Worm (Caenorhabditis elegans) whole organism, L1 larva: ENCODE data around the gene nhr-199.

Source experiments
- alr-1 ChIP-seq: fragments of 200-800 bp; sonication (Bioruptor generic); optimal IDR thresholded peaks from 2 replicates; lab custom pipeline; 2018; ENCODE audit warnings: borderline replicate concordance, mild to moderate bottlenecking, missing genetic modification characterization, missing compliant biosample characterization
- aly-2 ChIP-seq: fragments of 150-350 bp; optimal IDR thresholded peaks from 2 replicates; lab custom pipeline; 2014; ENCODE audit warnings: missing biosample characterization, missing genetic modification characterization
- ama-1 ChIP-seq: fragments of 150-350 bp; optimal IDR thresholded peaks from 2 replicates; lab custom pipeline; 2014
- blmp-1 ChIP-seq: fragments of 150-350 bp; optimal IDR thresholded peaks from 2 replicates; lab custom pipeline; 2014; ENCODE audit warnings: missing biosample characterization, missing genetic modification characterization
- ceh-63 ChIP-seq: fragments of 200-800 bp; sonication (Bioruptor generic); optimal IDR thresholded peaks from 2 replicates; lab custom pipeline; 2018; ENCODE audit warnings: mild to moderate bottlenecking, missing genetic modification characterization, missing compliant biosample characterization
- ceh-88 ChIP-seq: fragments of 200-800 bp; sonication (Bioruptor generic); IDR thresholded peaks from 2 replicates; pipeline ENCODE4 v1.3.6; 2022; ENCODE audit warnings: missing genetic modification characterization, missing compliant biosample characterization
- dpl-1 ChIP-seq, 3 experiments: fragments of 150-350 bp in 2 of 3; sonication (generic microtip) in 1 of 3; optimal IDR thresholded peaks; 2 replicates each; lab custom pipeline; 2014 to 2017; ENCODE audit warnings: missing biosample characterization in 3 of 3, missing genetic modification characterization in 3 of 3, missing genetic modification reagents in 3 of 3
- efl-1 ChIP-seq, 4 experiments: fragments of 150-350 bp; optimal IDR thresholded peaks in 3 of 4; peaks in 1 of 4; 1 replicate in 1 of 4; 2 replicates in 3 of 4; lab custom pipeline; 2014; ENCODE audit warnings: missing biosample characterization in 2 of 4, missing genetic modification characterization in 2 of 4, missing genetic modification reagents in 2 of 4
- efl-3 ChIP-seq: fragments of 200-800 bp; sonication (Bioruptor generic); optimal IDR thresholded peaks from 2 replicates; lab custom pipeline; 2018; ENCODE audit warnings: mild to moderate bottlenecking, missing genetic modification characterization, missing compliant biosample characterization
- egl-13 ChIP-seq: sonication (generic microtip); optimal IDR thresholded peaks from 2 replicates; lab custom pipeline; 2016; ENCODE audit warnings: missing genotype, missing genetic modification reagents, missing genetic modification characterization, missing compliant biosample characterization
- fkh-8 ChIP-seq: sonication (generic microtip); optimal IDR thresholded peaks from 2 replicates; lab custom pipeline; 2016; ENCODE audit warnings: mild to moderate bottlenecking, missing genetic modification characterization, missing compliant biosample characterization
- lin-14 ChIP-seq: fragments of 200-800 bp; sonication (Bioruptor generic); optimal IDR thresholded peaks from 2 replicates; lab custom pipeline; 2018; ENCODE audit warnings: mild to moderate bottlenecking, missing genetic modification characterization, moderate library complexity, missing compliant biosample characterization
- mab-9 ChIP-seq: fragments of 200-800 bp; sonication (Bioruptor generic); IDR thresholded peaks from 2 replicates; pipeline ENCODE4 v1.3.6; 2022; ENCODE audit warnings: missing genetic modification reagents, missing genetic modification characterization, missing compliant biosample characterization
- nhr-12 ChIP-seq: sonication (generic microtip); optimal IDR thresholded peaks from 2 replicates; lab custom pipeline; 2017; ENCODE audit warnings: missing biosample characterization, missing genetic modification characterization
- nhr-19 ChIP-seq: fragments of 200-800 bp; sonication (Bioruptor generic); conservative IDR thresholded peaks from 2 replicates; pipeline ENCODE4 v1.3.6; 2022; ENCODE audit warnings: missing genetic modification characterization, missing compliant biosample characterization
- nhr-77 ChIP-seq: fragments of 150-350 bp; optimal IDR thresholded peaks from 2 replicates; lab custom pipeline; 2014; ENCODE audit warnings: missing biosample characterization, missing genetic modification characterization
- nhr-85 ChIP-seq: sonication (generic microtip); peaks from one replicate; lab custom pipeline; 2016; ENCODE audit warnings: missing genetic modification characterization, inconsistent platforms, missing compliant biosample characterization
- nhr-90 ChIP-seq: sonication (generic microtip); optimal IDR thresholded peaks from 2 replicates; lab custom pipeline; 2016; ENCODE audit warnings: mild to moderate bottlenecking, missing genetic modification characterization, missing compliant biosample characterization; ENCODE audit not compliant: poor library complexity
- pag-3 ChIP-seq: sonication (generic microtip); optimal IDR thresholded peaks from 2 replicates; lab custom pipeline; 2017; ENCODE audit warnings: missing genetic modification characterization, mild to moderate bottlenecking, missing compliant biosample characterization, antibody characterized with exemption, borderline replicate concordance; ENCODE audit not compliant: insufficient read depth
- pax-3 ChIP-seq: fragments of 200-800 bp; sonication (Bioruptor generic); optimal IDR thresholded peaks from 2 replicates; lab custom pipeline; 2018; ENCODE audit warnings: mild to moderate bottlenecking, missing genetic modification characterization, moderate library complexity, missing compliant biosample characterization
- pqm-1 ChIP-seq: sonication (generic microtip); optimal IDR thresholded peaks from 3 replicates; lab custom pipeline; 2017; ENCODE audit warnings: missing biosample characterization, missing genetic modification characterization
- rnt-1 ChIP-seq: sonication (generic microtip); optimal IDR thresholded peaks from 2 replicates; lab custom pipeline; 2016; ENCODE audit warnings: mild to moderate bottlenecking, missing genetic modification characterization, moderate library complexity, missing compliant biosample characterization
- skn-1 ChIP-seq: fragments of 150-350 bp; optimal IDR thresholded peaks from 2 replicates; lab custom pipeline; 2014; ENCODE audit warnings: missing biosample characterization, missing genetic modification characterization
- tbx-2 ChIP-seq: sonication (generic microtip); optimal IDR thresholded peaks from 2 replicates; lab custom pipeline; 2016; ENCODE audit warnings: missing genetic modification characterization, missing compliant biosample characterization
- unc-30 ChIP-seq: sonication (generic microtip); optimal IDR thresholded peaks from 2 replicates; lab custom pipeline; 2017; ENCODE audit warnings: missing biosample characterization, missing genetic modification characterization
- unc-86 ChIP-seq: sonication (generic microtip); optimal IDR thresholded peaks from 2 replicates; lab custom pipeline; 2016; ENCODE audit warnings: missing genetic modification characterization, missing compliant biosample characterization
- zip-4 ChIP-seq: fragments of 200-800 bp; sonication (Bioruptor generic); optimal IDR thresholded peaks from 2 replicates; lab custom pipeline; 2018; ENCODE audit warnings: mild to moderate bottlenecking, missing genetic modification characterization, moderate library complexity, missing compliant biosample characterization
- ztf-4 ChIP-seq: fragments of 150-350 bp; optimal IDR thresholded peaks from 2 replicates; lab custom pipeline; 2014; ENCODE audit warnings: missing biosample characterization, missing genetic modification characterization

nhr-199 gene

ce11 chrV:15658262-15659060 is 41.2 kb downstream of the nhr-199 start (continued):
- TF ChIP-seq ama-1 = no peak
- no peak for TF ChIP-seq ceh-88 (GFP tag; lab: Robert Waterston, UW)
- no peak for TF ChIP-seq unc-86 (tag; lab: Kevin White, UChicago)
- TF ChIP-seq nhr-12 (tag; lab: Kevin White, UChicago) = no peak

DNA sequence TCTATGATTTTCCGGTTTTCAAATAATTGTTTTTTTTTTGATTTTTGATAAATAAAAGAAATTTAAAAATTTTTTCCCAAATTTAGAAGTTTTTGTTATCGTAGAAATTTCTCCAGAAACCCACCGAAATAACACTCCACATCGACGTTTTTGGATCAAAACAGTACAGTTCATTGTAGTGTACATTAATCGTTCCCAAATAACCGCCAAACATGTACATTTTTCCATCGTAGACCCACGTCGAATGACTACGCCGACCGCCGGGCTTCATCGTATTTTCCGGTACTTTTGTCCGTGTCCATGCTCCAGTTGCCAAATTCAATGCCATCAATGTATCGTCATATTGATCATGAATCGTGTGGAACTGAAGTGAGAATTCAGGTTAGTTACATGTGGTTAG is 45.6 kb downstream of the nhr-199 start, which contains the start of gene F53E4.2:
F53E4.2 (plus strand) TSS at position 301 of the 400 bp plus-strand sequence.
- TF ChIP-seq pax-3 (tag; lab: Kevin White, UChicago) (no peak), ceh-88 (GFP tag; lab: Robert Waterston, UW) (no peak), efl-3 (GFP tag; lab: Kevin White, UChicago) (no peak), egl-13 (tag; lab: Kevin White, UChicago) (no peak), ztf-4 (no peak), dpl-1 (GFP tag; optimal IDR thresholded peaks at IDR 0.05; lab: Kevin White, UChicago) (no peak), mab-9 (no peak), tbx-2 (tag; lab: Kevin White, UChicago) (no peak), aly-2 (tag; lab: Kevin White, UChicago) (no peak), ama-1 (no peak), rnt-1 (tag; lab: Kevin White, UChicago) (no peak), alr-1 (tag; lab: Kevin White, UChicago) (no peak), nhr-85 (tag; lab: Kevin White, UChicago) (no peak), pag-3 (tag; lab: Kevin White, UChicago) (no peak), skn-1 (tag; lab: Kevin White, UChicago) (no peak), ceh-63 (no peak), lin-14 (GFP tag; lab: Kevin White, UChicago) (no peak)
- TF ChIP-seq, all 84 proteins: peak for 0

DNA sequence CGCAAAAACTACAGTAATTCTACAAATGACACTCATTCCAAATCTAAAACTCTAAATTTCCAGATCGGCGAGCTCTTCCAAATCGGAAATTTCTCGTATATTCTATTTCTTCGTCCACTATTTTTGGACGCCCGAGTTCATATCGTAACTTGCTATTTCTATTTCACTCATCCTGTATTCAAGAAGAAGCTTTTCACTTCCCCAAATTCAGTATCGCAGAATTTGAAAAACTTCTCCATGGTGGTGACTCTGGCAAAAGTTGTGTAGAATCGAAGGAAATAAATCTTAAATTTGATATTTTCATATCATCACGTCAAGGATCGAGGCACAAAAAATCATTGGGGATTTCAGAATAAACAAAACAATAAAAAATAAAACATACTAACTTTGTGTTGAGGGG is 47.6 kb downstream of the nhr-199 start:
- TF ChIP-seq nhr-85 (tag; lab: Kevin White, UChicago) (peak; percentile 65), nhr-90 (no peak), efl-1 (optimal IDR thresholded peaks at IDR 0.05; lab: Kevin White, UChicago) (no peak), efl-1 (GFP tag; optimal IDR thresholded peaks at IDR 0.05 in 1 of 2; lab: Kevin White, UChicago) (peak in 1 of 2 experiments; percentile 81), fkh-8 (tag; lab: Kevin White, UChicago) (no peak), unc-30 (no peak)
- TF ChIP-seq, all 84 proteins: peak for 2

ce11 chrV:15650167-15650566 is 49.5 kb downstream of the nhr-199 start, which contains the start of gene sru-42:
Gene sru-42 (plus strand): TSS chrV:15650467.
- TF ChIP-seq fkh-8 (tag; lab: Kevin White, UChicago) (peak; percentile 11), nhr-19 (GFP tag; lab: Robert Waterston, UW) (no peak), nhr-77 (no peak), blmp-1 (no peak), zip-4 (GFP tag; lab: Kevin White, UChicago) (no peak), pqm-1 (tag; lab: Kevin White, UChicago) (no peak)
